Worm (Caenorhabditis elegans) whole organism, L3 larva: ENCODE data around the gene rpt-1.

Source experiments
- R02D3.7 ChIP-seq: fragments of 150-350 bp; optimal IDR thresholded peaks from 2 replicates; lab custom pipeline; 2014; ENCODE audit warnings: missing biosample characterization, missing genetic modification characterization
- ZK546.5 ChIP-seq: sonication (generic microtip); optimal IDR thresholded peaks from 2 replicates; lab custom pipeline; 2017; ENCODE audit warnings: missing biosample characterization, missing genetic modification characterization
- aly-2 ChIP-seq: fragments of 150-350 bp; optimal IDR thresholded peaks from 2 replicates; lab custom pipeline; 2014; ENCODE audit warnings: missing biosample characterization, missing genetic modification characterization
- ama-1 ChIP-seq: fragments of 150-350 bp; optimal IDR thresholded peaks from 2 replicates; lab custom pipeline; 2018
- ceh-16 ChIP-seq: sonication (generic microtip); optimal IDR thresholded peaks from 2 replicates; lab custom pipeline; 2017; ENCODE audit warnings: missing biosample characterization, missing genetic modification characterization
- ceh-28 ChIP-seq: fragments of 150-350 bp; optimal IDR thresholded peaks from 2 replicates; lab custom pipeline; 2014; ENCODE audit warnings: missing biosample characterization, missing genetic modification reagents, missing genetic modification characterization
- daf-12 ChIP-seq: fragments of 150-350 bp; optimal IDR thresholded peaks from 2 replicates; lab custom pipeline; 2014; ENCODE audit warnings: missing biosample characterization, missing genetic modification reagents, missing genetic modification characterization
- egl-27 ChIP-seq: sonication (generic microtip); optimal IDR thresholded peaks from 4 replicates; lab custom pipeline; 2017; ENCODE audit warnings: missing biosample characterization, missing genetic modification reagents, missing genetic modification characterization
- egl-5 ChIP-seq: fragments of 150-350 bp; optimal IDR thresholded peaks from 2 replicates; lab custom pipeline; 2017; ENCODE audit warnings: missing biosample characterization, missing genetic modification reagents, missing genetic modification characterization, inconsistent platforms
- elt-2 ChIP-seq: sonication (generic microtip); optimal IDR thresholded peaks from 2 replicates; lab custom pipeline; 2016; ENCODE audit warnings: missing genetic modification reagents, mild to moderate bottlenecking, missing genetic modification characterization, missing compliant biosample characterization
- elt-3 ChIP-seq, 3 experiments: fragments of 150-350 bp in 1 of 3; sonication (generic microtip) in 2 of 3; optimal IDR thresholded peaks; 2 replicates in 2 of 3; 4 replicates in 1 of 3; lab custom pipeline; 2014 to 2017; ENCODE audit warnings: missing biosample characterization in 3 of 3, missing genetic modification characterization in 3 of 3
- eor-1 ChIP-seq, 2 experiments: fragments of 150-350 bp; optimal IDR thresholded peaks; 2 replicates each; lab custom pipeline; 2014 to 2018; ENCODE audit warnings: missing biosample characterization in 2 of 2, missing genetic modification characterization in 2 of 2
- fkh-10 ChIP-seq: sonication (generic microtip); optimal IDR thresholded peaks from 2 replicates; lab custom pipeline; 2017; ENCODE audit warnings: missing biosample characterization, missing genetic modification reagents, missing genetic modification characterization
- fkh-2 ChIP-seq: fragments of 150-350 bp; optimal IDR thresholded peaks from 2 replicates; lab custom pipeline; 2014; ENCODE audit warnings: missing biosample characterization, missing genetic modification reagents, missing genetic modification characterization
- hmg-11 ChIP-seq: sonication (generic microtip); optimal IDR thresholded peaks from 2 replicates; lab custom pipeline; 2016; ENCODE audit warnings: missing genetic modification characterization, missing compliant biosample characterization
- jun-1 ChIP-seq: fragments of 150-350 bp; optimal IDR thresholded peaks from 2 replicates; lab custom pipeline; 2014; ENCODE audit warnings: missing biosample characterization, missing genetic modification reagents, missing genetic modification characterization
- lin-15B ChIP-seq: fragments of 150-350 bp; optimal IDR thresholded peaks from 2 replicates; lab custom pipeline; 2014; ENCODE audit warnings: missing biosample characterization, missing genetic modification characterization
- lin-39 ChIP-seq: fragments of 150-350 bp; optimal IDR thresholded peaks from 2 replicates; lab custom pipeline; 2018; ENCODE audit warnings: missing biosample characterization, missing genetic modification reagents, missing genetic modification characterization
- lsy-12 ChIP-seq: sonication (generic microtip); optimal IDR thresholded peaks from 2 replicates; lab custom pipeline; 2016; ENCODE audit warnings: mild to moderate bottlenecking, missing genetic modification characterization, missing compliant biosample characterization
- mdl-1 ChIP-seq: fragments of 150-350 bp; optimal IDR thresholded peaks from 2 replicates; lab custom pipeline; 2014; ENCODE audit warnings: missing biosample characterization, missing genetic modification characterization
- mml-1 ChIP-seq: fragments of 150-350 bp; sonication (generic microtip); optimal IDR thresholded peaks from 3 replicates; lab custom pipeline; 2014; ENCODE audit warnings: missing biosample characterization, missing genetic modification characterization
- nfya-1 ChIP-seq: sonication (generic microtip); optimal IDR thresholded peaks from 2 replicates; lab custom pipeline; 2017; ENCODE audit warnings: missing genetic modification characterization, mild to moderate bottlenecking, missing compliant biosample characterization, antibody characterized with exemption, moderate library complexity; ENCODE audit not compliant: insufficient read depth
- nhr-11 ChIP-seq: fragments of 150-350 bp; optimal IDR thresholded peaks from 2 replicates; lab custom pipeline; 2014; ENCODE audit warnings: missing biosample characterization, missing genetic modification characterization
- nhr-12 ChIP-seq: fragments of 150-350 bp; optimal IDR thresholded peaks from 2 replicates; lab custom pipeline; 2014; ENCODE audit warnings: missing biosample characterization, missing genetic modification characterization
- nhr-23 ChIP-seq: fragments of 150-350 bp; optimal IDR thresholded peaks from 2 replicates; lab custom pipeline; 2014; ENCODE audit warnings: missing biosample characterization, missing genetic modification reagents, missing genetic modification characterization
- nhr-237 ChIP-seq: fragments of 150-350 bp; optimal IDR thresholded peaks from 2 replicates; lab custom pipeline; 2014; ENCODE audit warnings: missing biosample characterization, missing genetic modification characterization
- nhr-25 ChIP-seq: sonication (generic microtip); optimal IDR thresholded peaks from 2 replicates; lab custom pipeline; 2017; ENCODE audit warnings: missing biosample characterization, missing genetic modification characterization
- nhr-28 ChIP-seq: fragments of 150-350 bp; optimal IDR thresholded peaks from 2 replicates; lab custom pipeline; 2014; ENCODE audit warnings: missing biosample characterization, missing genetic modification characterization
- nhr-43 ChIP-seq: sonication (generic microtip); optimal IDR thresholded peaks from 2 replicates; lab custom pipeline; 2016; ENCODE audit warnings: mild to moderate bottlenecking, missing genetic modification characterization, missing compliant biosample characterization; ENCODE audit not compliant: poor library complexity, severe bottlenecking
- nhr-67 ChIP-seq: fragments of 150-350 bp; optimal IDR thresholded peaks from 2 replicates; lab custom pipeline; 2014; ENCODE audit warnings: missing biosample characterization, missing genetic modification characterization
- nhr-76 ChIP-seq: fragments of 150-350 bp; sonication (generic microtip); optimal IDR thresholded peaks from 5 replicates; lab custom pipeline; 2014; ENCODE audit warnings: missing biosample characterization, missing genetic modification characterization
- nhr-77 ChIP-seq: fragments of 150-350 bp; optimal IDR thresholded peaks from 2 replicates; lab custom pipeline; 2014; ENCODE audit warnings: missing biosample characterization, missing genetic modification characterization
- pha-4 ChIP-seq: fragments of 150-350 bp; optimal IDR thresholded peaks from 2 replicates; lab custom pipeline; 2014; ENCODE audit warnings: missing biosample characterization, missing genetic modification reagents, missing genetic modification characterization
- pqm-1 ChIP-seq: fragments of 150-350 bp; optimal IDR thresholded peaks from 2 replicates; lab custom pipeline; 2017; ENCODE audit warnings: missing biosample characterization, missing genetic modification characterization, inconsistent platforms
- sea-2 ChIP-seq: fragments of 150-350 bp; sonication (generic microtip); optimal IDR thresholded peaks from 4 replicates; lab custom pipeline; 2014; ENCODE audit warnings: missing biosample characterization, missing genetic modification reagents, missing genetic modification characterization
- skn-1 ChIP-seq: fragments of 150-350 bp; optimal IDR thresholded peaks from 2 replicates; lab custom pipeline; 2014; ENCODE audit warnings: missing biosample characterization, missing genetic modification characterization
- tbx-2 ChIP-seq: sonication (generic microtip); optimal IDR thresholded peaks from 2 replicates; lab custom pipeline; 2016; ENCODE audit warnings: mild to moderate bottlenecking, missing genetic modification characterization, missing compliant biosample characterization
- unc-39 ChIP-seq: sonication (generic microtip); optimal IDR thresholded peaks from 4 replicates; lab custom pipeline; 2017; ENCODE audit warnings: missing biosample characterization, missing genetic modification characterization
- zag-1 ChIP-seq: fragments of 150-350 bp; optimal IDR thresholded peaks from 2 replicates; lab custom pipeline; 2014; ENCODE audit warnings: missing biosample characterization, missing genetic modification characterization
- ztf-11 ChIP-seq: fragments of 150-350 bp; optimal IDR thresholded peaks from 2 replicates; lab custom pipeline; 2014; ENCODE audit warnings: missing biosample characterization, missing genetic modification characterization
- ztf-4 ChIP-seq: fragments of 150-350 bp; optimal IDR thresholded peaks from 2 replicates; lab custom pipeline; 2014; ENCODE audit warnings: missing biosample characterization, missing genetic modification characterization

The rpt-1 gene

ce11 chrV:11933196-11934028 is 48.8 kb downstream of the rpt-1 start, which contains the start of the genes aman-2 and F58H1.3:
Gene aman-2 (minus strand): TSS chrV:11933246.
Gene F58H1.3 (plus strand): TSS chrV:11933978.
- TF ChIP-seq nhr-67 (tag; lab: Kevin White, UChicago) = no peak
- TF ChIP-seq R02D3.7 (tag; lab: Kevin White, UChicago) = no peak
- TF ChIP-seq skn-1 = no peak
- TF ChIP-seq eor-1 (tag; optimal IDR thresholded peaks at IDR 0.05; lab: Kevin White, UChicago) = no peak
- no peak for TF ChIP-seq elt-3 (tag; optimal IDR thresholded peaks at IDR 0.05; lab: Kevin White, UChicago)
- no peak for TF ChIP-seq mml-1 (tag; lab: Kevin White, UChicago)
- TF ChIP-seq lin-15B (tag; lab: Kevin White, UChicago) = peak; percentile 55
- TF ChIP-seq egl-5 (tag; lab: Kevin White, UChicago) = no peak
- TF ChIP-seq lin-39 (tag; lab: Kevin White, UChicago) = no peak
- TF ChIP-seq ceh-16 (tag; lab: Kevin White, UChicago) = no peak
- no peak for TF ChIP-seq pqm-1 (tag; lab: Kevin White, UChicago)
- TF ChIP-seq nhr-12 (tag; lab: Kevin White, UChicago) = no peak
- no peak for TF ChIP-seq aly-2 (tag; lab: Kevin White, UChicago)
- no peak for TF ChIP-seq tbx-2 (tag; lab: Kevin White, UChicago)
- TF ChIP-seq nfya-1 (tag; lab: Kevin White, UChicago) = peak; percentile 57
- no peak for TF ChIP-seq mdl-1
- TF ChIP-seq zag-1 (tag; lab: Kevin White, UChicago) = no peak
- TF ChIP-seq nhr-28 (tag; lab: Kevin White, UChicago) = no peak
- no peak for TF ChIP-seq nhr-76 (tag; lab: Kevin White, UChicago)
- no peak for TF ChIP-seq ama-1 (lab: Kevin White, UChicago)
- TF ChIP-seq nhr-237 = no peak
- TF ChIP-seq elt-2 = peak; percentile 21
- no peak for TF ChIP-seq nhr-77 (tag; lab: Kevin White, UChicago)
- TF ChIP-seq egl-27 (tag; lab: Kevin White, UChicago) = no peak
- peak; percentile 36 for TF ChIP-seq hmg-11 (tag; lab: Kevin White, UChicago)
- no peak for TF ChIP-seq nhr-43
- TF ChIP-seq nhr-23 (tag; lab: Kevin White, UChicago) = no peak
- TF ChIP-seq pha-4 (tag; lab: Kevin White, UChicago) = peak; percentile 71
- TF ChIP-seq nhr-25 (tag; lab: Kevin White, UChicago) = no peak
- no peak for TF ChIP-seq daf-12 (tag; lab: Kevin White, UChicago)
- TF ChIP-seq lsy-12 = no peak
- no peak for TF ChIP-seq jun-1
- TF ChIP-seq ZK546.5 = no peak
- TF ChIP-seq unc-39 (tag; lab: Kevin White, UChicago) = no peak
- TF ChIP-seq sea-2 (GFP tag; lab: Kevin White, UChicago) = no peak
- TF ChIP-seq fkh-10 = no peak
- no peak for TF ChIP-seq fkh-2 (tag; lab: Kevin White, UChicago)
- TF ChIP-seq ztf-4 = no peak
- no peak for TF ChIP-seq ceh-28
- TF ChIP-seq ztf-11 (tag; lab: Kevin White, UChicago) = no peak
- no peak for TF ChIP-seq nhr-11 (tag; lab: Kevin White, UChicago)
